Worm (Caenorhabditis elegans) whole organism, L4 larva: ENCODE results near the gene R03H10.11.

Source experiments
- F26F4.8 ChIP-seq: fragments of 200-800 bp; sonication (Bioruptor generic); conservative IDR thresholded peaks from 2 replicates; pipeline ENCODE4 v1.3.6; 2022; ENCODE audit warnings: missing genetic modification characterization, missing compliant biosample characterization
- F49E8.2 ChIP-seq: sonication (generic microtip); optimal IDR thresholded peaks from 2 replicates; lab custom pipeline; 2016; ENCODE audit warnings: missing compliant biosample characterization, mild to moderate bottlenecking, missing genetic modification characterization, borderline replicate concordance
- T26A8.4 ChIP-seq: fragments of 200-800 bp; sonication (Bioruptor generic); IDR thresholded peaks from 2 replicates; pipeline ENCODE4 v1.3.6; 2022; ENCODE audit warnings: missing genetic modification characterization, missing compliant biosample characterization
- Y5F2A.4 ChIP-seq: fragments of 200-800 bp; sonication (Bioruptor generic); optimal IDR thresholded peaks from 2 replicates; lab custom pipeline; 2018; ENCODE audit warnings: mild to moderate bottlenecking, missing genetic modification characterization, missing compliant biosample characterization
- ZK337.2 ChIP-seq: fragments of 200-800 bp; sonication (Bioruptor generic); IDR thresholded peaks from 2 replicates; pipeline ENCODE4 v1.3.6; 2022; ENCODE audit warnings: missing genetic modification reagents, missing genetic modification characterization, missing compliant biosample characterization
- aha-1 ChIP-seq: fragments of 150-350 bp; peaks from one replicate; lab custom pipeline; 2014; ENCODE audit warnings: missing biosample characterization, missing genetic modification characterization
- aly-2 ChIP-seq: sonication (generic microtip); optimal IDR thresholded peaks from 2 replicates; lab custom pipeline; 2018; ENCODE audit warnings: missing biosample characterization, missing genetic modification characterization
- arid-1 ChIP-seq: fragments of 200-800 bp; sonication (Bioruptor generic); conservative IDR thresholded peaks from 2 replicates; pipeline ENCODE4 v1.3.6; 2022; ENCODE audit warnings: missing genetic modification reagents, missing genetic modification characterization, missing compliant biosample characterization
- attf-4 ChIP-seq: sonication (generic microtip); optimal IDR thresholded peaks from 3 replicates; lab custom pipeline; 2017; ENCODE audit warnings: missing biosample characterization, missing genetic modification characterization
- ceh-44 ChIP-seq: fragments of 200-800 bp; sonication (Bioruptor generic); IDR thresholded peaks from 2 replicates; pipeline ENCODE4 v1.3.6; 2022; ENCODE audit warnings: missing genetic modification reagents, missing genetic modification characterization, missing compliant biosample characterization
- ceh-82 ChIP-seq: sonication (generic microtip); optimal IDR thresholded peaks from 2 replicates; lab custom pipeline; 2017; ENCODE audit warnings: missing biosample characterization, missing genetic modification characterization
- daf-16 ChIP-seq, 3 experiments: sonication (generic microtip); optimal IDR thresholded peaks; 2 replicates each; lab custom pipeline; 2016 to 2017; ENCODE audit warnings: missing genetic modification characterization in 3 of 3, missing genetic modification reagents in 3 of 3, mild to moderate bottlenecking in 2 of 3, missing compliant biosample characterization in 2 of 3, missing biosample characterization in 1 of 3, moderate library complexity in 1 of 3
- daf-19 ChIP-seq: fragments of 200-800 bp; sonication (Bioruptor generic); conservative IDR thresholded peaks from 2 replicates; pipeline ENCODE4 v1.3.6; 2022; ENCODE audit warnings: missing genetic modification characterization, missing compliant biosample characterization
- dmd-6 ChIP-seq: fragments of 200-800 bp; sonication (Bioruptor generic); IDR thresholded peaks from 2 replicates; pipeline ENCODE4 v1.3.6; 2022; ENCODE audit warnings: missing genetic modification reagents, missing genetic modification characterization, missing compliant biosample characterization
- dmd-9 ChIP-seq: fragments of 200-800 bp; sonication (Bioruptor generic); IDR thresholded peaks from 2 replicates; pipeline ENCODE4 v1.3.6; 2022; ENCODE audit warnings: missing genetic modification reagents, missing genetic modification characterization, missing compliant biosample characterization
- duxl-1 ChIP-seq: sonication (generic microtip); optimal IDR thresholded peaks from 2 replicates; lab custom pipeline; 2016; ENCODE audit warnings: mild to moderate bottlenecking, missing genetic modification characterization, moderate library complexity, missing compliant biosample characterization; ENCODE audit not compliant: poor library complexity
- dve-1 ChIP-seq: sonication (generic microtip); optimal IDR thresholded peaks from 2 replicates; lab custom pipeline; 2017; ENCODE audit warnings: antibody characterized with exemption, mild to moderate bottlenecking, missing genetic modification characterization, missing compliant biosample characterization; ENCODE audit not compliant: insufficient read depth
- egl-43 ChIP-seq: fragments of 200-800 bp; sonication (Bioruptor generic); IDR thresholded peaks from 2 replicates; pipeline ENCODE4 v1.3.6; 2022; ENCODE audit warnings: missing genetic modification reagents, missing genetic modification characterization, missing compliant biosample characterization
- hif-1 ChIP-seq, 2 experiments: sonication (generic microtip); optimal IDR thresholded peaks; 2 replicates each; lab custom pipeline; 2016 to 2017; ENCODE audit warnings: missing compliant biosample characterization in 2 of 2, missing genetic modification characterization in 2 of 2, missing genetic modification reagents in 2 of 2, missing genotype in 2 of 2, mild to moderate bottlenecking in 1 of 2
- hlh-11 ChIP-seq: fragments of 200-800 bp; sonication (Bioruptor generic); optimal IDR thresholded peaks from 2 replicates; lab custom pipeline; 2018; ENCODE audit warnings: mild to moderate bottlenecking, missing genetic modification characterization, missing compliant biosample characterization
- hmg-1.1 ChIP-seq: fragments of 200-800 bp; sonication (Bioruptor generic); IDR thresholded peaks from 2 replicates; pipeline ENCODE4 v1.3.6; 2022; ENCODE audit warnings: missing genetic modification reagents, missing genetic modification characterization, missing compliant biosample characterization
- jun-1 ChIP-seq: fragments of 150-350 bp; optimal IDR thresholded peaks from 2 replicates; lab custom pipeline; 2014; ENCODE audit warnings: missing biosample characterization, missing genetic modification reagents, missing genetic modification characterization
- lin-1 ChIP-seq: fragments of 200-800 bp; sonication (Bioruptor generic); IDR thresholded peaks from 2 replicates; pipeline ENCODE4 v1.3.6; 2022; ENCODE audit warnings: missing genetic modification reagents, missing genetic modification characterization, missing compliant biosample characterization
- lin-39 ChIP-seq: fragments of 150-350 bp; optimal IDR thresholded peaks from 2 replicates; lab custom pipeline; 2014; ENCODE audit warnings: missing biosample characterization, missing genetic modification reagents, missing genetic modification characterization
- lsy-2 ChIP-seq, 2 experiments: fragments of 150-350 bp in 1 of 2; sonication (generic microtip) in 1 of 2; optimal IDR thresholded peaks; 2 replicates each; lab custom pipeline; 2014 to 2017; ENCODE audit warnings: missing biosample characterization in 2 of 2, missing genetic modification characterization in 2 of 2
- mdl-1 ChIP-seq, 2 experiments: fragments of 150-350 bp in 1 of 2; sonication (generic microtip) in 1 of 2; optimal IDR thresholded peaks; 2 replicates each; lab custom pipeline; 2014 to 2017; ENCODE audit warnings: missing biosample characterization in 2 of 2, missing genetic modification characterization in 2 of 2
- nhr-111 ChIP-seq: fragments of 200-800 bp; sonication (Bioruptor generic); optimal IDR thresholded peaks from 2 replicates; lab custom pipeline; 2018; ENCODE audit warnings: mild to moderate bottlenecking, missing genetic modification characterization, missing compliant biosample characterization
- nhr-237 ChIP-seq: sonication (generic microtip); optimal IDR thresholded peaks from 2 replicates; lab custom pipeline; 2017; ENCODE audit warnings: missing biosample characterization, missing genetic modification characterization
- nhr-25 ChIP-seq: sonication (generic microtip); optimal IDR thresholded peaks from 2 replicates; lab custom pipeline; 2017; ENCODE audit warnings: missing genetic modification characterization, mild to moderate bottlenecking, missing compliant biosample characterization, antibody characterized with exemption, moderate library complexity, borderline replicate concordance; ENCODE audit not compliant: insufficient read depth
- nhr-28 ChIP-seq: fragments of 150-350 bp; optimal IDR thresholded peaks from 2 replicates; lab custom pipeline; 2014; ENCODE audit warnings: missing biosample characterization, missing genetic modification characterization
- nhr-6 ChIP-seq: fragments of 150-350 bp; optimal IDR thresholded peaks from 2 replicates; lab custom pipeline; 2014; ENCODE audit warnings: missing biosample characterization, missing genetic modification characterization
- nhr-76 ChIP-seq: fragments of 150-350 bp; optimal IDR thresholded peaks from 2 replicates; lab custom pipeline; 2014; ENCODE audit warnings: missing biosample characterization, missing genetic modification characterization
- php-3 ChIP-seq: fragments of 200-800 bp; sonication (Bioruptor generic); IDR thresholded peaks from 2 replicates; pipeline ENCODE4 v1.3.6; 2022; ENCODE audit warnings: missing genetic modification reagents, missing genetic modification characterization, missing compliant biosample characterization
- sdz-12 ChIP-seq: fragments of 200-800 bp; sonication (Bioruptor generic); optimal IDR thresholded peaks from 2 replicates; lab custom pipeline; 2018; ENCODE audit warnings: mild to moderate bottlenecking, missing genetic modification characterization, missing compliant biosample characterization
- set-16 ChIP-seq: fragments of 200-800 bp; sonication (Bioruptor generic); IDR thresholded peaks from 2 replicates; pipeline ENCODE4 v1.3.6; 2022; ENCODE audit warnings: missing genetic modification reagents, missing genetic modification characterization, missing compliant biosample characterization
- skn-1 ChIP-seq: fragments of 150-350 bp; optimal IDR thresholded peaks from 2 replicates; lab custom pipeline; 2014; ENCODE audit warnings: missing biosample characterization, missing genetic modification characterization
- snpc-4 ChIP-seq: fragments of 150-350 bp; optimal IDR thresholded peaks from 2 replicates; lab custom pipeline; 2014; ENCODE audit warnings: missing biosample characterization, missing genetic modification characterization
- spr-1 ChIP-seq: sonication (generic microtip); optimal IDR thresholded peaks from 2 replicates; lab custom pipeline; 2016; ENCODE audit warnings: mild to moderate bottlenecking, missing genetic modification characterization, missing compliant biosample characterization
- spr-3 ChIP-seq: fragments of 200-800 bp; sonication (Bioruptor generic); optimal IDR thresholded peaks from 2 replicates; lab custom pipeline; 2018; ENCODE audit warnings: mild to moderate bottlenecking, missing genetic modification characterization, missing compliant biosample characterization
- tra-1 ChIP-seq: fragments of 200-800 bp; sonication (Bioruptor generic); IDR thresholded peaks from 2 replicates; pipeline ENCODE4 v1.3.6; 2022; ENCODE audit warnings: missing genetic modification reagents, missing genetic modification characterization, missing compliant biosample characterization
- vab-7 ChIP-seq: fragments of 200-800 bp; sonication (Bioruptor generic); IDR thresholded peaks from 2 replicates; pipeline ENCODE4 v1.3.6; 2022; ENCODE audit warnings: missing genetic modification reagents, missing genetic modification characterization, missing compliant biosample characterization
- zfp-2 ChIP-seq: sonication (generic microtip); optimal IDR thresholded peaks from 2 replicates; lab custom pipeline; 2016; ENCODE audit warnings: mild to moderate bottlenecking, missing genetic modification characterization, missing compliant biosample characterization
- zfp-3 ChIP-seq: fragments of 200-800 bp; sonication (Bioruptor generic); conservative IDR thresholded peaks from 2 replicates; pipeline ENCODE4 v1.3.6; 2022; ENCODE audit warnings: missing genetic modification reagents, missing genetic modification characterization, missing compliant biosample characterization
- zip-2 ChIP-seq: fragments of 150-350 bp; optimal IDR thresholded peaks from 2 replicates; lab custom pipeline; 2014; ENCODE audit warnings: missing biosample characterization, missing genetic modification characterization

The R03H10.11 gene

ce11 chrII:4179897-4180296 lies 2.6 kb upstream of the R03H10.11 start, which contains the start of gene R03H10.1:
TSS of gene R03H10.1 (plus strand) at chrII:4180248.
- TF ChIP-seq daf-19 (GFP tag; lab: Robert Waterston, UW) (no peak), F26F4.8 (GFP tag; lab: Robert Waterston, UW) (no peak), nhr-28 (tag; lab: Kevin White, UChicago) (peak; percentile 14), php-3 (peak; percentile 71), nhr-111 (no peak), F49E8.2 (tag; lab: Kevin White, UChicago) (no peak), spr-1 (no peak), dmd-9 (GFP tag; lab: Robert Waterston, UW) (no peak), snpc-4 (tag; lab: Kevin White, UChicago) (no peak), ceh-44 (GFP tag; lab: Robert Waterston, UW) (no peak), daf-16 (GFP tag; optimal IDR thresholded peaks at IDR 0.05; lab: Kevin White, UChicago) (no peak), daf-16 (tag; optimal IDR thresholded peaks at IDR 0.05; lab: Kevin White, UChicago) (peak; percentile 89), zfp-3 (GFP tag; lab: Robert Waterston, UW) (no peak), tra-1 (GFP tag; lab: Robert Waterston, UW) (no peak), dve-1 (tag; lab: Kevin White, UChicago) (peak; percentile 66), lsy-2 (tag; optimal IDR thresholded peaks at IDR 0.05; lab: Kevin White, UChicago) (no peak), T26A8.4 (GFP tag; lab: Robert Waterston, UW) (no peak), lin-1 (GFP tag; lab: Robert Waterston, UW) (no peak), skn-1 (tag; lab: Kevin White, UChicago) (no peak), vab-7 (no peak), ZK337.2 (no peak), hmg-1.1 (GFP tag; lab: Robert Waterston, UW) (no peak), Y5F2A.4 (GFP tag; lab: Kevin White, UChicago) (no peak), hlh-11 (tag; lab: Kevin White, UChicago) (peak; percentile 21), jun-1 (tag; lab: Kevin White, UChicago) (no peak), nhr-6 (no peak), duxl-1 (tag; lab: Kevin White, UChicago) (no peak), arid-1 (GFP tag; lab: Robert Waterston, UW) (no peak), dmd-6 (GFP tag; lab: Robert Waterston, UW) (no peak), aha-1 (tag; lab: Kevin White, UChicago) (peak; percentile 76)

- no peak for TF ChIP-seq hif-1 (tag; optimal IDR thresholded peaks at IDR 0.05; lab: Kevin White, UChicago)
- 0 out of 2 replicates have a peak, but pooled peaks have one; percentile 22 for TF ChIP-seq hmg-1.1 (GFP tag; lab: Robert Waterston, UW)
- no peak for TF ChIP-seq zfp-2 (tag; lab: Kevin White, UChicago)
- TF ChIP-seq daf-16 (GFP tag; optimal IDR thresholded peaks at IDR 0.05; lab: Kevin White, UChicago), result peak in 1 of 2 experiments; percentile 21
- TF ChIP-seq daf-16 (tag; optimal IDR thresholded peaks at IDR 0.05; lab: Kevin White, UChicago), result no peak
- peak; percentile 8 for TF ChIP-seq nhr-28 (tag; lab: Kevin White, UChicago)
Observed at ce11 chrII:4183979-4184378, 1.5 kb downstream of the R03H10.11 start.

DNA sequence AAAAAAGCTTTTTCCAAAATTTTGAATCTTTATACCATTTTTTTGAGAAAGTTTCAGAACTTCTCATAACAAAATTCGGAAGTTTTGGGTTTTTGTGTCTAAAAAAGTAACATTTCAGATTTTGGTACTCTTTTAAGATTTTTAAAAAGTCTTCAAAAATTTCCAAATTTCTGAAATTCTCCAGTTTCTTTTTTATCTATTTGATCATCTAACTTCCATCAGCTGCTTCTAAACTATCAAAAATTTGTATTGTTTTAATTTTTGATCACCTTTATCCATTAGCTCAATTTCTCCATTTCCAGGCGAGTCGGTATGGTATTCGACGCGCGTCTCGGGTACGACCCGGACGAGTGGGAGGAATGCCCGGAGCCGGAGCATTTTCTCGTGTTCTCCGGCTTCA lies 3.9 kb downstream of the R03H10.11 start, which contains the start of gene cpna-1:
cpna-1 (plus strand) TSS at position 301 of the 400 bp plus-strand sequence.
- TF ChIP-seq nhr-237 (no peak), zip-2 (tag; lab: Kevin White, UChicago) (no peak), snpc-4 (tag; lab: Kevin White, UChicago) (no peak), nhr-76 (no peak), set-16 (0 out of 2 replicates have a peak, but pooled peaks have one; percentile 33)

ce11 chrII:4194127-4194526 lies 11.7 kb downstream of the R03H10.11 start, which contains the start of gene mth-2:
TSS of gene mth-2 (minus strand) at chrII:4194314.
- no peak for TF ChIP-seq skn-1 (tag; lab: Kevin White, UChicago)
- no peak for TF ChIP-seq spr-3 (GFP tag; lab: Kevin White, UChicago)
- TF ChIP-seq ceh-82 (tag; lab: Kevin White, UChicago), result no peak
- no peak for TF ChIP-seq daf-16 (GFP tag; optimal IDR thresholded peaks at IDR 0.05; lab: Kevin White, UChicago)
- peak; percentile 58 for TF ChIP-seq daf-16 (tag; optimal IDR thresholded peaks at IDR 0.05; lab: Kevin White, UChicago)
- TF ChIP-seq ceh-44 (GFP tag; lab: Robert Waterston, UW), result no peak
- no peak for TF ChIP-seq attf-4 (tag; lab: Kevin White, UChicago)
- no peak for TF ChIP-seq mdl-1 (tag; optimal IDR thresholded peaks at IDR 0.05; lab: Kevin White, UChicago)
- TF ChIP-seq nhr-237, result no peak
- no peak for TF ChIP-seq sdz-12
- no peak for TF ChIP-seq aly-2 (tag; lab: Kevin White, UChicago)
- no peak for TF ChIP-seq lin-39 (tag; lab: Kevin White, UChicago)
- no peak for TF ChIP-seq zfp-3 (GFP tag; lab: Robert Waterston, UW)
- no peak for TF ChIP-seq nhr-25 (tag; lab: Kevin White, UChicago)
- TF ChIP-seq hmg-1.1 (GFP tag; lab: Robert Waterston, UW), result no peak
- no peak for TF ChIP-seq egl-43 (GFP tag; lab: Robert Waterston, UW)
- no peak for TF ChIP-seq duxl-1 (tag; lab: Kevin White, UChicago)
